Fruit fly (Drosophila melanogaster) whole organism, wandering third instar larva: Measurements from ENCODE around the gene CG18284.
A peak's percentile ranks its signal among the peaks of the same experiment; 100 is the strongest.

Source experiments
- Abd-B ChIP-seq: fragments of >200 bp; optimal IDR thresholded peaks from 2 replicates; lab custom pipeline; 2017; ENCODE audit warnings: missing biosample characterization, missing genetic modification characterization
- CG32264 ChIP-seq: fragments of 200-800 bp; sonication (Bioruptor generic); optimal IDR thresholded peaks from 2 replicates; lab custom pipeline; 2016; ENCODE audit warnings: missing biosample characterization, missing genetic modification characterization
- CG9705 ChIP-seq: fragments of 200-800 bp; sonication (Bioruptor generic); optimal IDR thresholded peaks from 2 replicates; lab custom pipeline; 2018; ENCODE audit warnings: missing biosample characterization, mild to moderate bottlenecking, missing genetic modification characterization
- CrebA ChIP-seq: fragments of 200-800 bp; sonication (Bioruptor generic); optimal IDR thresholded peaks from 2 replicates; lab custom pipeline; 2016; ENCODE audit warnings: missing biosample characterization, mild to moderate bottlenecking, missing genetic modification characterization, borderline replicate concordance
- Dfd ChIP-seq: fragments of >200 bp; optimal IDR thresholded peaks from 2 replicates; lab custom pipeline; 2017; ENCODE audit warnings: missing biosample characterization, missing genetic modification characterization
- Dif ChIP-seq: fragments of 200-275, 200-300 bp; sonication (Bioruptor generic); optimal IDR thresholded peaks from 2 replicates; lab custom pipeline; 2018; ENCODE audit warnings: missing biosample characterization, missing genetic modification characterization; ENCODE audit not compliant: partially characterized antibody
- GATAd ChIP-seq: sonication (Bioruptor generic); optimal IDR thresholded peaks from 2 replicates; lab custom pipeline; 2016; ENCODE audit warnings: missing biosample characterization, missing genetic modification characterization
- HLH106 ChIP-seq: fragments of 200-800 bp; optimal IDR thresholded peaks from 3 replicates; lab custom pipeline; 2019; ENCODE audit warnings: missing biosample characterization, mild to moderate bottlenecking, missing genetic modification characterization, moderate library complexity
- Hnf4 ChIP-seq: fragments of 200-800 bp; sonication (Bioruptor generic); optimal IDR thresholded peaks from 2 replicates; lab custom pipeline; 2016; ENCODE audit warnings: missing biosample characterization, mild to moderate bottlenecking, missing genetic modification characterization
- Hr78 ChIP-seq: fragments of >200 bp; optimal IDR thresholded peaks from 2 replicates; lab custom pipeline; 2017; ENCODE audit warnings: missing biosample characterization, missing genetic modification characterization
- Hr83 ChIP-seq: fragments of 200-300 bp; sonication (Bioruptor generic); optimal IDR thresholded peaks from 2 replicates; lab custom pipeline; 2016; ENCODE audit warnings: missing biosample characterization, mild to moderate bottlenecking, missing genetic modification characterization, moderate library complexity; ENCODE audit not compliant: poor library complexity, severe bottlenecking
- Jra ChIP-seq: sonication (Bioruptor generic); optimal IDR thresholded peaks from 2 replicates; lab custom pipeline; 2016; ENCODE audit warnings: missing biosample characterization, missing genetic modification characterization
- Mio ChIP-seq: sonication (Bioruptor generic); optimal IDR thresholded peaks from 2 replicates; lab custom pipeline; 2016; ENCODE audit warnings: missing biosample characterization, missing genetic modification characterization
- Myc ChIP-seq: fragments of >200 bp; optimal IDR thresholded peaks from 2 replicates; lab custom pipeline; 2017
- N ChIP-seq: fragments of >200 bp; optimal IDR thresholded peaks from 2 replicates; lab custom pipeline; 2018; ENCODE audit warnings: missing biosample characterization, missing external identifiers, missing genetic modification characterization
- OdsH ChIP-seq: fragments of 200-800 bp; sonication (Bioruptor generic); optimal IDR thresholded peaks from 2 replicates; lab custom pipeline; 2016; ENCODE audit warnings: missing biosample characterization, mild to moderate bottlenecking, missing genetic modification characterization
- Rel ChIP-seq, 2 experiments: fragments of 200-800 bp; sonication (Bioruptor generic) in 1 of 2; optimal IDR thresholded peaks; 2 replicates in 1 of 2; 3 replicates in 1 of 2; lab custom pipeline; 2016 to 2019; ENCODE audit warnings: mild to moderate bottlenecking in 2 of 2, missing biosample characterization in 2 of 2, missing genetic modification characterization in 2 of 2, moderate library complexity in 1 of 2
- Sp1 ChIP-seq: fragments of 200-800 bp; sonication (Bioruptor generic); optimal IDR thresholded peaks from 3 replicates; lab custom pipeline; 2019; ENCODE audit warnings: missing biosample characterization, mild to moderate bottlenecking, missing genetic modification characterization, moderate library complexity
- Vsx2 ChIP-seq: fragments of 200-300, 225-300 bp; sonication (Bioruptor generic); optimal IDR thresholded peaks from 2 replicates; lab custom pipeline; 2018; ENCODE audit warnings: missing biosample characterization, missing genetic modification characterization; ENCODE audit not compliant: partially characterized antibody
- br ChIP-seq: fragments of 200-800 bp; sonication (Bioruptor generic); optimal IDR thresholded peaks from 2 replicates; lab custom pipeline; 2016; ENCODE audit warnings: missing biosample characterization, missing genetic modification characterization
- brk ChIP-seq: fragments of 200-800 bp; sonication (Bioruptor generic); optimal IDR thresholded peaks from 2 replicates; lab custom pipeline; 2016; ENCODE audit warnings: missing biosample characterization, mild to moderate bottlenecking, missing genetic modification characterization
- dl ChIP-seq, 2 experiments: fragments of 175-275, 200-275 bp in 1 of 2; fragments of 200-275 bp in 1 of 2; sonication (Bioruptor generic); optimal IDR thresholded peaks; lab custom pipeline; 2018; ENCODE audit warnings: mild to moderate bottlenecking in 2 of 2, missing biosample characterization in 2 of 2, missing genetic modification characterization in 2 of 2, moderate library complexity in 2 of 2; ENCODE audit not compliant: partially characterized antibody in 2 of 2, insufficient read depth in 1 of 2
- dmrt93B ChIP-seq: fragments of 200-800 bp; sonication (Bioruptor generic); optimal IDR thresholded peaks from 2 replicates; lab custom pipeline; 2018; ENCODE audit warnings: missing biosample characterization, mild to moderate bottlenecking, missing genetic modification characterization
- dsf ChIP-seq: sonication (Bioruptor generic); optimal IDR thresholded peaks from 2 replicates; lab custom pipeline; 2016; ENCODE audit warnings: missing biosample characterization, missing genetic modification characterization, borderline replicate concordance
- ey ChIP-seq: fragments of 200-800 bp; sonication (Bioruptor generic); optimal IDR thresholded peaks from 2 replicates; lab custom pipeline; 2016; ENCODE audit warnings: missing biosample characterization, missing genetic modification characterization
- foxo ChIP-seq, 2 experiments: fragments of 200-800 bp; sonication (Bioruptor generic); optimal IDR thresholded peaks; 2 replicates in 1 of 2; 3 replicates in 1 of 2; lab custom pipeline; 2016 to 2017; ENCODE audit warnings: missing biosample characterization in 2 of 2, missing genetic modification characterization in 2 of 2
- fru ChIP-seq: fragments of 200-800 bp; sonication (Bioruptor generic); optimal IDR thresholded peaks from 3 replicates; lab custom pipeline; 2016; ENCODE audit warnings: missing biosample characterization, mild to moderate bottlenecking, missing genetic modification characterization
- h ChIP-seq: fragments of 200-800 bp; sonication (Bioruptor generic); optimal IDR thresholded peaks from 3 replicates; lab custom pipeline; 2016; ENCODE audit warnings: missing biosample characterization, mild to moderate bottlenecking, missing genetic modification characterization
- jim ChIP-seq: fragments of 175-275, 200-325 bp; sonication (Bioruptor generic); optimal IDR thresholded peaks from 2 replicates; lab custom pipeline; 2016; ENCODE audit warnings: missing biosample characterization, mild to moderate bottlenecking, missing genetic modification characterization
- lola ChIP-seq: fragments of >200 bp; optimal IDR thresholded peaks from 2 replicates; lab custom pipeline; 2017; ENCODE audit warnings: missing biosample characterization, missing genetic modification characterization
- pan ChIP-seq: fragments of >200 bp; optimal IDR thresholded peaks from 2 replicates; lab custom pipeline; 2017
- psq ChIP-seq: fragments of 200-800 bp; sonication (Bioruptor generic); optimal IDR thresholded peaks from 3 replicates; lab custom pipeline; 2017; ENCODE audit warnings: missing biosample characterization, mild to moderate bottlenecking, missing genetic modification characterization, moderate library complexity
- rgr ChIP-seq: fragments of 200-800 bp; sonication (Bioruptor generic); optimal IDR thresholded peaks from 3 replicates; lab custom pipeline; 2016; ENCODE audit warnings: missing biosample characterization, mild to moderate bottlenecking, missing genetic modification characterization
- sage ChIP-seq: fragments of 200-800 bp; sonication (Bioruptor generic); optimal IDR thresholded peaks from 2 replicates; lab custom pipeline; 2016; ENCODE audit warnings: missing biosample characterization, mild to moderate bottlenecking, missing genetic modification characterization
- sv ChIP-seq: fragments of 200-800 bp; sonication (Bioruptor generic); optimal IDR thresholded peaks from 3 replicates; lab custom pipeline; 2016; ENCODE audit warnings: missing biosample characterization, missing genetic modification characterization
- tai ChIP-seq: sonication (Bioruptor generic); optimal IDR thresholded peaks from 2 replicates; lab custom pipeline; 2016; ENCODE audit warnings: missing biosample characterization, missing genetic modification characterization
- usp ChIP-seq: fragments of >200 bp; optimal IDR thresholded peaks from 2 replicates; lab custom pipeline; 2017; ENCODE audit warnings: missing biosample characterization, missing genetic modification characterization
- woc ChIP-seq: sonication (Bioruptor generic); optimal IDR thresholded peaks from 2 replicates; lab custom pipeline; 2016; ENCODE audit warnings: missing biosample characterization, mild to moderate bottlenecking, missing genetic modification characterization

CG18284 gene

dm6 chr2L:10614660-10615479, 28.9 kb upstream of the CG18284 start:
- no peak for TF ChIP-seq Myc (lab: Kevin White, UChicago)
- TF ChIP-seq ey (GFP tag; lab: Kevin White, UChicago), result no peak
- TF ChIP-seq woc (GFP tag; lab: Kevin White, UChicago), result no peak
- TF ChIP-seq lola, result no peak
- no peak for TF ChIP-seq Abd-B (GFP tag; lab: Kevin White, UChicago)
- TF ChIP-seq Rel (GFP tag; optimal IDR thresholded peaks at IDR 0.05; lab: Kevin White, UChicago), result no peak
- TF ChIP-seq Rel (tag; optimal IDR thresholded peaks at IDR 0.05; lab: Kevin White, UChicago), result peak; percentile 58
- peak; percentile 5 for TF ChIP-seq fru (GFP tag; lab: Kevin White, UChicago)
- no peak for TF ChIP-seq Dif (GFP tag; lab: Kevin White, UChicago)
- TF ChIP-seq Sp1, result no peak
- TF ChIP-seq Hr78 (GFP tag; lab: Kevin White, UChicago), result no peak
- TF ChIP-seq Jra (GFP tag; lab: Kevin White, UChicago), result no peak
- no peak for TF ChIP-seq h (GFP tag; lab: Kevin White, UChicago)
- TF ChIP-seq, all 38 proteins: peak for 2

dm6 chr2L:10615889-10616288, 27.9 kb upstream of the CG18284 start:
- no peak for TF ChIP-seq Rel (GFP tag; optimal IDR thresholded peaks at IDR 0.05; lab: Kevin White, UChicago)
- peak; percentile 7 for TF ChIP-seq Rel (tag; optimal IDR thresholded peaks at IDR 0.05; lab: Kevin White, UChicago)
- no peak for TF ChIP-seq Dfd (GFP tag; lab: Kevin White, UChicago)
- TF ChIP-seq Vsx2, result no peak
- TF ChIP-seq jim (GFP tag; lab: Kevin White, UChicago), result no peak
- TF ChIP-seq brk (GFP tag; lab: Kevin White, UChicago), result no peak
- TF ChIP-seq Hr78 (GFP tag; lab: Kevin White, UChicago), result no peak
- no peak for TF ChIP-seq dl (GFP tag; optimal IDR thresholded peaks at IDR 0.05; lab: Kevin White, UChicago; ENCODE audit: insufficient read depth in 1 of 2, partially characterized antibody in 2 of 2)
- no peak for TF ChIP-seq Hr83 (GFP tag; lab: Kevin White, UChicago)
- TF ChIP-seq woc (GFP tag; lab: Kevin White, UChicago), result peak; percentile 16
- peak; percentile 46 for TF ChIP-seq CG9705 (GFP tag; lab: Kevin White, UChicago)
- TF ChIP-seq OdsH (GFP tag; lab: Kevin White, UChicago), result peak; percentile 74
- no peak for TF ChIP-seq CrebA (GFP tag; lab: Kevin White, UChicago)
- no peak for TF ChIP-seq dsf (GFP tag; lab: Kevin White, UChicago)
- TF ChIP-seq foxo (GFP tag; optimal IDR thresholded peaks at IDR 0.05; lab: Kevin White, UChicago), result peak in 1 of 2 experiments; percentile 66
- peak; percentile 68 for TF ChIP-seq h (GFP tag; lab: Kevin White, UChicago)
- TF ChIP-seq dmrt93B (GFP tag; lab: Kevin White, UChicago), result peak; percentile 59
- peak; percentile 58 for TF ChIP-seq psq (GFP tag; lab: Kevin White, UChicago)
- no peak for TF ChIP-seq N
- TF ChIP-seq pan (lab: Kevin White, UChicago), result no peak
- TF ChIP-seq Jra (GFP tag; lab: Kevin White, UChicago), result peak; percentile 10
- no peak for TF ChIP-seq Dif (GFP tag; lab: Kevin White, UChicago)
- TF ChIP-seq CG32264 (GFP tag; lab: Kevin White, UChicago), result no peak
- TF ChIP-seq Hnf4 (GFP tag; lab: Kevin White, UChicago), result peak; percentile 16
- peak; percentile 75 for TF ChIP-seq Sp1
- TF ChIP-seq GATAd, result no peak
- peak; percentile 70 for TF ChIP-seq ey (GFP tag; lab: Kevin White, UChicago)
- TF ChIP-seq usp (GFP tag; lab: Kevin White, UChicago), result no peak
- TF ChIP-seq sv (GFP tag; lab: Kevin White, UChicago), result no peak
- no peak for TF ChIP-seq Myc (lab: Kevin White, UChicago)
- TF ChIP-seq sage (GFP tag; lab: Kevin White, UChicago), result no peak
- no peak for TF ChIP-seq Mio (GFP tag; lab: Kevin White, UChicago)
- no peak for TF ChIP-seq lola
- no peak for TF ChIP-seq tai
- TF ChIP-seq fru (GFP tag; lab: Kevin White, UChicago), result peak; percentile 73
- TF ChIP-seq br (GFP tag; lab: Kevin White, UChicago), result peak; percentile 70
- peak; percentile 66 for TF ChIP-seq rgr
- no peak for TF ChIP-seq Abd-B (GFP tag; lab: Kevin White, UChicago)
- peak; percentile 76 for TF ChIP-seq HLH106 (tag; lab: Kevin White, UChicago)
